Fruit fly (Drosophila melanogaster) whole organism, embryonic: ENCODE measurements around the gene Dop1R2.

ENCODE experiments used
- Asciz ChIP-seq: fragments of 200-800 bp; sonication (Bioruptor generic); optimal IDR thresholded peaks from 2 replicates; lab custom pipeline; 2017; ENCODE audit warnings: missing biosample characterization, mild to moderate bottlenecking, missing genetic modification characterization, missing genetic modification reagents
- B-H2 ChIP-seq: fragments of 200-800 bp; sonication (Bioruptor generic); optimal IDR thresholded peaks from 2 replicates; lab custom pipeline; 2018; ENCODE audit warnings: missing biosample characterization, mild to moderate bottlenecking, missing genetic modification characterization
- Bgb ChIP-seq: fragments of 200-800 bp; sonication (Bioruptor generic); IDR thresholded peaks from 2 replicates; pipeline ENCODE4 v1.3.6; 2022; ENCODE audit warnings: missing biosample characterization, missing genetic modification characterization; ENCODE audit not compliant: partially characterized antibody
- Blimp-1 ChIP-seq: fragments of 200-800 bp; sonication (Bioruptor generic); optimal IDR thresholded peaks from 3 replicates; lab custom pipeline; 2018; ENCODE audit warnings: missing biosample characterization, missing genetic modification characterization, mild to moderate bottlenecking, moderate library complexity, missing genetic modification reagents
- CG10431 ChIP-seq: fragments of 200-800 bp; sonication (Bioruptor generic); optimal IDR thresholded peaks from 3 replicates; lab custom pipeline; 2018; ENCODE audit warnings: missing biosample characterization, mild to moderate bottlenecking, missing genetic modification characterization
- CG10543 ChIP-seq: fragments of 200-800 bp; sonication (Bioruptor generic); optimal IDR thresholded peaks from 3 replicates; lab custom pipeline; 2017; ENCODE audit warnings: missing biosample characterization, mild to moderate bottlenecking, missing genetic modification characterization, moderate library complexity
- CG1233 ChIP-seq: fragments of 200-800 bp; sonication (Bioruptor generic); optimal IDR thresholded peaks from 4 replicates; lab custom pipeline; 2018; ENCODE audit warnings: missing biosample characterization, mild to moderate bottlenecking, missing genetic modification characterization
- CG14014 ChIP-seq: fragments of 200-800 bp; sonication (Bioruptor generic); IDR thresholded peaks from 2 replicates; pipeline ENCODE4 v1.3.6; 2022; ENCODE audit warnings: missing biosample characterization, missing genetic modification characterization
- CG14667 ChIP-seq: fragments of 200-800 bp; sonication (Bioruptor generic); IDR thresholded peaks from 2 replicates; pipeline ENCODE4 v1.3.6; 2022; ENCODE audit warnings: missing biosample characterization, missing genetic modification characterization
- CG15514 ChIP-seq: fragments of 200-800 bp; sonication (Bioruptor generic); optimal IDR thresholded peaks from 3 replicates; lab custom pipeline; 2017; ENCODE audit warnings: missing biosample characterization, missing genetic modification characterization, mild to moderate bottlenecking, moderate library complexity, missing genetic modification reagents
- CG15696 ChIP-seq: fragments of 200-800 bp; sonication (Bioruptor generic); optimal IDR thresholded peaks from 2 replicates; lab custom pipeline; 2019; ENCODE audit warnings: missing biosample characterization, mild to moderate bottlenecking, missing genetic modification characterization, moderate library complexity
- CG18476 ChIP-seq: fragments of 200-800 bp; sonication (Bioruptor generic); optimal IDR thresholded peaks from 2 replicates; lab custom pipeline; 2016; ENCODE audit warnings: missing biosample characterization, mild to moderate bottlenecking, missing genetic modification characterization
- CG18599 ChIP-seq: fragments of 200-800 bp; sonication (Bioruptor generic); optimal IDR thresholded peaks from 3 replicates; lab custom pipeline; 2017; ENCODE audit warnings: missing biosample characterization, missing genetic modification characterization, mild to moderate bottlenecking, moderate library complexity, missing genetic modification reagents
- CG30020 ChIP-seq: fragments of 200-800 bp; optimal IDR thresholded peaks from 2 replicates; lab custom pipeline; 2019; ENCODE audit warnings: missing biosample characterization, mild to moderate bottlenecking, missing genetic modification characterization, moderate library complexity
- CG4328 ChIP-seq: fragments of 200-800 bp; sonication (Bioruptor generic); optimal IDR thresholded peaks from 3 replicates; lab custom pipeline; 2017; ENCODE audit warnings: missing biosample characterization, missing genetic modification reagents, missing genetic modification characterization
- CG43689 ChIP-seq: fragments of 200-800 bp; sonication (Bioruptor generic); IDR thresholded peaks from 2 replicates; pipeline ENCODE4 v1.3.6; 2022; ENCODE audit warnings: missing biosample characterization, missing genetic modification characterization
- CG4820 ChIP-seq: fragments of 200-800 bp; sonication (Bioruptor generic); optimal IDR thresholded peaks from 3 replicates; lab custom pipeline; 2016; ENCODE audit warnings: missing biosample characterization, missing genetic modification characterization
- CG6654 ChIP-seq: fragments of 200-800 bp; sonication (Bioruptor generic); optimal IDR thresholded peaks from 2 replicates; lab custom pipeline; 2017; ENCODE audit warnings: missing biosample characterization, mild to moderate bottlenecking, missing genetic modification characterization
- CG6765 ChIP-seq: fragments of 200-800 bp; sonication (Bioruptor generic); optimal IDR thresholded peaks from 3 replicates; lab custom pipeline; 2017; ENCODE audit warnings: missing biosample characterization, mild to moderate bottlenecking, missing genetic modification characterization
- CG8765 ChIP-seq: fragments of 200-800 bp; sonication (Bioruptor generic); IDR thresholded peaks from 2 replicates; pipeline ENCODE4 v1.3.6; 2022; ENCODE audit warnings: missing biosample characterization, missing genetic modification characterization
- Dbx ChIP-seq: fragments of 200-800 bp; sonication (Bioruptor generic); IDR thresholded peaks from 3 replicates; pipeline ENCODE4 v1.3.6; 2022; ENCODE audit warnings: missing biosample characterization, missing genetic modification characterization
- Ets65A ChIP-seq: fragments of 200-800 bp; sonication (Bioruptor generic); peaks from one replicate; lab custom pipeline; 2016; ENCODE audit warnings: missing biosample characterization, missing genetic modification characterization
- Hr3 ChIP-seq: fragments of 200-800 bp; sonication (Bioruptor generic); optimal IDR thresholded peaks from 3 replicates; lab custom pipeline; 2016; ENCODE audit warnings: missing biosample characterization, missing genetic modification characterization
- Mad ChIP-seq: fragments of 200-800 bp; sonication (Bioruptor generic); optimal IDR thresholded peaks from 2 replicates; lab custom pipeline; 2016; ENCODE audit warnings: missing biosample characterization, missing genetic modification characterization
- Meics ChIP-seq: fragments of 200-800 bp; sonication (Bioruptor generic); optimal IDR thresholded peaks from 2 replicates; lab custom pipeline; 2017; ENCODE audit warnings: missing biosample characterization, mild to moderate bottlenecking, missing genetic modification characterization
- NC2β ChIP-seq: fragments of 200-800 bp; sonication (Bioruptor generic); optimal IDR thresholded peaks from 2 replicates; lab custom pipeline; 2016; ENCODE audit warnings: missing biosample characterization, missing genetic modification characterization
- NFAT ChIP-seq: fragments of 200-800 bp; sonication (Bioruptor generic); IDR thresholded peaks from 2 replicates; pipeline ENCODE4 v1.3.6; 2022; ENCODE audit warnings: missing biosample characterization, missing genetic modification characterization
- Ravus ChIP-seq: fragments of 200-800 bp; sonication (Bioruptor generic); IDR thresholded peaks from 2 replicates; pipeline ENCODE4 v1.3.6; 2022; ENCODE audit warnings: missing biosample characterization, missing genetic modification characterization
- Tbp ChIP-seq: fragments of >200 bp; optimal IDR thresholded peaks from 2 replicates; lab custom pipeline; 2018; ENCODE audit warnings: missing biosample characterization, missing genetic modification characterization
- Vsx1 ChIP-seq: fragments of 200-800 bp; sonication (Bioruptor generic); optimal IDR thresholded peaks from 2 replicates; lab custom pipeline; 2017; ENCODE audit warnings: missing biosample characterization, mild to moderate bottlenecking, missing genetic modification characterization, missing genetic modification reagents
- bcd ChIP-seq: fragments of 200-800 bp; sonication (Bioruptor generic); optimal IDR thresholded peaks from 2 replicates; lab custom pipeline; 2017; ENCODE audit warnings: missing biosample characterization, mild to moderate bottlenecking, missing genetic modification characterization
- caup ChIP-seq: fragments of 200-800 bp; sonication (Bioruptor generic); optimal IDR thresholded peaks from 3 replicates; lab custom pipeline; 2017; ENCODE audit warnings: missing biosample characterization, mild to moderate bottlenecking, missing genetic modification characterization, moderate library complexity; ENCODE audit not compliant: severe bottlenecking
- ci ChIP-seq: fragments of 200-800 bp; sonication (Bioruptor generic); IDR thresholded peaks from 3 replicates; pipeline ENCODE4 v1.3.6; 2022; ENCODE audit warnings: missing biosample characterization, missing genetic modification characterization
- corto ChIP-seq: fragments of 200-800 bp; sonication (Bioruptor generic); optimal IDR thresholded peaks from 2 replicates; lab custom pipeline; 2016; ENCODE audit warnings: missing biosample characterization, mild to moderate bottlenecking, missing genetic modification characterization, moderate library complexity
- croc ChIP-seq: fragments of 200-800 bp; sonication (Bioruptor generic); conservative IDR thresholded peaks from 3 replicates; pipeline ENCODE4 v1.3.6; 2022; ENCODE audit warnings: missing biosample characterization, missing genetic modification characterization
- crp ChIP-seq, 2 experiments: fragments of 200-800 bp; sonication (Bioruptor generic); optimal IDR thresholded peaks; 2 replicates in 1 of 2; 3 replicates in 1 of 2; lab custom pipeline; 2017; ENCODE audit warnings: missing biosample characterization in 2 of 2, missing genetic modification characterization in 2 of 2, mild to moderate bottlenecking in 1 of 2, moderate library complexity in 1 of 2
- esg ChIP-seq: fragments of 200-800 bp; sonication (Bioruptor generic); conservative IDR thresholded peaks from 2 replicates; pipeline ENCODE4 v1.3.6; 2022; ENCODE audit warnings: missing biosample characterization, missing genetic modification characterization
- h ChIP-seq: fragments of >200 bp; optimal IDR thresholded peaks from 2 replicates; lab custom pipeline; 2017
- hkb ChIP-seq, 2 experiments: fragments of 200-800 bp in 1 of 2; fragments of >200 bp in 1 of 2; sonication (Bioruptor generic) in 1 of 2; IDR thresholded peaks in 1 of 2; optimal IDR thresholded peaks in 1 of 2; 2 replicates each; pipeline versions ENCODE4 v1.3.6 to Lab custom; 2017 to 2022; ENCODE audit warnings: missing biosample characterization in 1 of 2, missing genetic modification characterization in 1 of 2
- hth ChIP-seq: fragments of >200 bp; optimal IDR thresholded peaks from 2 replicates; lab custom pipeline; 2017; ENCODE audit warnings: inconsistent platforms
- ind ChIP-seq: fragments of 200-800 bp; sonication (Bioruptor generic); optimal IDR thresholded peaks from 3 replicates; lab custom pipeline; 2016; ENCODE audit warnings: missing biosample characterization, missing genetic modification characterization
- jing ChIP-seq: fragments of 200-800 bp; sonication (Bioruptor generic); optimal IDR thresholded peaks from 2 replicates; lab custom pipeline; 2018; ENCODE audit warnings: missing biosample characterization, mild to moderate bottlenecking, missing genetic modification characterization
- ken ChIP-seq: fragments of 200-800 bp; sonication (Bioruptor generic); IDR thresholded peaks from 3 replicates; pipeline ENCODE4 v1.3.6; 2022; ENCODE audit warnings: missing biosample characterization, missing genetic modification characterization
- pho ChIP-seq: fragments of 200-800 bp; sonication (Bioruptor generic); optimal IDR thresholded peaks from 2 replicates; lab custom pipeline; 2016; ENCODE audit warnings: missing biosample characterization, missing genetic modification characterization
- prd ChIP-seq, 3 experiments: fragments of >200 bp in 2 of 3; fragments of 200-800 bp in 1 of 3; sonication (Bioruptor generic) in 1 of 3; optimal IDR thresholded peaks in 2 of 3; IDR thresholded peaks in 1 of 3; 2 replicates in 2 of 3; 3 replicates in 1 of 3; pipeline versions ENCODE4 v1.3.6 to Lab custom; 2017 to 2022; ENCODE audit warnings: missing biosample characterization in 1 of 3, missing genetic modification characterization in 1 of 3
- ranshi ChIP-seq: fragments of 200-800 bp; sonication (Bioruptor generic); IDR thresholded peaks from 2 replicates; pipeline ENCODE4 v1.3.6; 2022; ENCODE audit warnings: missing biosample characterization, missing genetic modification characterization
- ro ChIP-seq: fragments of 200-800 bp; sonication (Bioruptor generic); IDR thresholded peaks from 2 replicates; pipeline ENCODE4 v1.3.6; 2022; ENCODE audit warnings: missing biosample characterization, missing genetic modification characterization
- tap ChIP-seq: fragments of 200-800 bp; optimal IDR thresholded peaks from 3 replicates; lab custom pipeline; 2019; ENCODE audit warnings: missing biosample characterization, mild to moderate bottlenecking, missing genetic modification characterization, moderate library complexity
- trh ChIP-seq: fragments of 200-800 bp; sonication (Bioruptor generic); optimal IDR thresholded peaks from 2 replicates; lab custom pipeline; 2016; ENCODE audit warnings: missing biosample characterization, missing genetic modification characterization
- unpg ChIP-seq: fragments of 200-800 bp; sonication (Bioruptor generic); optimal IDR thresholded peaks from 3 replicates; lab custom pipeline; 2018; ENCODE audit warnings: missing biosample characterization, mild to moderate bottlenecking, missing genetic modification characterization, moderate library complexity

Gene Dop1R2

DNA sequence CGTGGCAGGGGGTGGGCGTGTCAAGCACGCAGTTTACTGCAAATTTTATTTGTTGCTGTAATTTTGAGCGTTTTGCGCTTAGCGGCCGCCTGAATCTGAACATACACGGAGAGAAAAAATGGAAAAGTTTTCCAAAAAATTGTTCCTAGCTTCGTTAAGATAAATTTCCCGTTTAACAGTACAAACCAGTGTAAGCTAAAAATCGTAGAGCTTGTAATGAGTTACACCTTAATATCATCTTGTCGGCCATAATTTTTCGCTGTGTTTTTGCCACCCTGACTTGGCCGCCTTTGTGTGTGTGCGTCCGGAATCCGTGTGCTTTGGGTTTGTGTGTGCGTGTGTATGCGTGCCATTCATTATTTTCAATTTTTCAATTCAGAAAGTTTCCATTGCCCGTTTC is 8.3 kb downstream of the Dop1R2 start (continued):
- TF ChIP-seq Meics (GFP tag; lab: Kevin White, UChicago) (peak; percentile 67), CG6765 (GFP tag; lab: Kevin White, UChicago) (peak; percentile 9), Dbx (GFP tag; lab: Robert Waterston, UW) (0 out of 3 replicates have a peak, but pooled peaks have one; percentile 65), hkb (optimal IDR thresholded peaks at IDR 0.05; lab: Kevin White, UChicago) (no peak), hkb (GFP tag; IDR thresholded peaks at IDR 0.05; lab: Robert Waterston, UW) (peak; percentile 70), CG4328 (GFP tag; lab: Kevin White, UChicago) (no peak), CG10431 (no peak), Hr3 (GFP tag; lab: Kevin White, UChicago) (no peak), CG18599 (peak; percentile 84), Asciz (GFP tag; lab: Kevin White, UChicago) (peak; percentile 9), h (lab: Kevin White, UChicago) (no peak), NC2β (GFP tag; lab: Kevin White, UChicago) (no peak), bcd (GFP tag; lab: Kevin White, UChicago) (peak; percentile 42), Ravus (no peak), croc (GFP tag; lab: Robert Waterston, UW) (no peak), CG30020 (no peak), CG43689 (GFP tag; lab: Robert Waterston, UW) (no peak), CG14667 (GFP tag; lab: Robert Waterston, UW) (0 out of 2 replicates have a peak, but pooled peaks have one; percentile 4), Ets65A (GFP tag; lab: Kevin White, UChicago) (peak; percentile 50), Bgb (GFP tag; lab: Robert Waterston, UW) (no peak), Blimp-1 (GFP tag; lab: Kevin White, UChicago) (peak; percentile 12), CG4820 (peak; percentile 20), esg (no peak; the same call in 1 of the 2 replicates), pho (GFP tag; lab: Kevin White, UChicago) (no peak), ken (GFP tag; lab: Robert Waterston, UW) (no peak), Mad (peak; percentile 2), CG1233 (peak; percentile 14), unpg (GFP tag; lab: Kevin White, UChicago) (peak; percentile 16), ind (GFP tag; lab: Kevin White, UChicago) (peak; percentile 43), CG15696 (no peak), CG10543 (no peak), Tbp (GFP tag; lab: Kevin White, UChicago) (no peak), hth (lab: Kevin White, UChicago) (no peak), NFAT (GFP tag; lab: Robert Waterston, UW) (no peak), ci (peak; percentile 58; the same call in 1 of the 3 replicates), prd (optimal IDR thresholded peaks at IDR 0.05; lab: Kevin White, UChicago) (no peak), prd (GFP tag; IDR thresholded peaks at IDR 0.05; lab: Robert Waterston, UW) (peak; percentile 51; the same call in 2 of the 3 replicates), tap (tag; lab: Kevin White, UChicago) (peak; percentile 23), B-H2 (no peak), CG6654 (GFP tag; lab: Kevin White, UChicago) (no peak), CG18476 (GFP tag; lab: Kevin White, UChicago) (no peak), ro (GFP tag; lab: Robert Waterston, UW) (no peak), corto (GFP tag; lab: Kevin White, UChicago) (no peak), Vsx1 (GFP tag; lab: Kevin White, UChicago) (no peak), jing (no peak), ranshi (0 out of 2 replicates have a peak, but pooled peaks have one; percentile 33), caup (GFP tag; lab: Kevin White, UChicago) (peak; percentile 55), CG8765 (GFP tag; lab: Robert Waterston, UW) (no peak), CG15514 (GFP tag; lab: Kevin White, UChicago) (peak; percentile 42), crp (GFP tag; optimal IDR thresholded peaks at IDR 0.05; lab: Kevin White, UChicago) (no peak), trh (no peak), CG14014 (no peak)
